Worm (Caenorhabditis elegans): ENCODE measurements around the gene M03C11.3.

The M03C11.3 gene

DNA sequence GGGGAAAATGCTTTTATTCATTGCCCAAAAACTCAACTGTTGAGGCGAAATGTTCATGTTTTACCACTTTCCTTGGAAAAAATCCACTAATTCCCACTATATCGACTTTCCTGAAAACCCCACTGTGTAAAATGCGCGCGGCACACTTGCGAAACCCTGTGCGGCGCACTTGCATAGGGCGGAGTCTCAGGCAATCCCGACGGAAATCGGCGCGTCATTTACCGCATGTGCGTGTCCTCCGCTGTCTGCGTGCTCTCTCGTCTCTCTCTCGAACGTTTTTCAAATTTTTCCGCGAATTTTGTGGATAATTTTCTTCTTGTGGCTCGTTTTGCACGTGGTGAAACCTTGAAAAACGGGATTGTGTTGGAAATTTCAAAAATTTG lies 56.3 kb downstream of the M03C11.3 start, which contains the start of gene atx-2 (continued):
- TF ChIP-seq Y55F3AM.14 (GFP tag; optimal IDR thresholded peaks at IDR 0.05), result peak; percentile 86

DNA sequence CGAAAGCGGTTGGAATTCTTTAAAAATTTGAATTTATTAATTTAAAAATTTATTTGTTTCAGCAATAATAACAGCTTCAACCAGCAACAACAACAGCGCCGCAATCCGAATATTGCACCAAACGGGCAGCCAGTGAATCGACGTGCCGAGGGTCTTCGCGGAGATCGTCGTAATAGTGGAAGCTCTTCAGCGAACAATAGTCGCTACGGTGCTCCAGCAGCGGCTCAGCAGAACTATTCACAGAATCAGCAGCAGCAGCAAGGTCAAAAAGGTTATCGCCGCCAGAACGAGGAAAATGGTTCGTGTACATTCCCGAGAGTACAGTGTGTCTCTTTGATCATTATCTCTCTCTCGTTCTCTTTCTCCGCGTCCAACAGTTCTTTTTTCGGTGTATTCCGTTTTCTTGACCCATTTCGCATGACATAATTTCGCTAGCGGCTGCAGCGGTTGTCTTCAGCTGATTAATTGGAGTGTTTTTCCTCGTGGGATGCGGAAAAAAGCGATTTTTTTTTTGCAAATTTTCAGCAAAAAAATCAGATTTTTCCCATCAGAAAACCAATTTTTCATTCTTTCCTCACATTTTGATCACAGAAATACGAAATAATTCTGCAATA lies 58.2 kb downstream of the M03C11.3 start:
- no peak for TF ChIP-seq ztf-1 (GFP tag; conservative IDR thresholded peaks at IDR 0.05)
- TF ChIP-seq nhr-129 (tag; optimal IDR thresholded peaks at IDR 0.05), result no peak
- no peak for TF ChIP-seq zag-1 (tag; optimal IDR thresholded peaks at IDR 0.05)
- no peak for TF ChIP-seq lsy-2 (tag; optimal IDR thresholded peaks at IDR 0.05)
- no peak for TF ChIP-seq ZK546.5 (tag; optimal IDR thresholded peaks at IDR 0.05)
- TF ChIP-seq ztf-11 (tag; optimal IDR thresholded peaks at IDR 0.05), result no peak
- no peak for TF ChIP-seq sma-3 (GFP tag; optimal IDR thresholded peaks at IDR 0.05)
- no peak for TF ChIP-seq crh-2 (tag; optimal IDR thresholded peaks at IDR 0.05)
- TF ChIP-seq unc-62 (GFP tag; optimal IDR thresholded peaks at IDR 0.05), result no peak
- TF ChIP-seq blmp-1 (tag; optimal IDR thresholded peaks at IDR 0.05; ENCODE audit: insufficient read depth), result no peak
- no peak for TF ChIP-seq elt-1 (tag; optimal IDR thresholded peaks at IDR 0.05)
- no peak for TF ChIP-seq lin-11 (tag; optimal IDR thresholded peaks at IDR 0.05)
- TF ChIP-seq sem-4 (tag; optimal IDR thresholded peaks at IDR 0.05), result no peak
- no peak for TF ChIP-seq lin-39 (tag; optimal IDR thresholded peaks at IDR 0.05)
- no peak for TF ChIP-seq unc-55 (GFP tag; optimal IDR thresholded peaks at IDR 0.05)
- TF ChIP-seq nhr-21 (tag; optimal IDR thresholded peaks at IDR 0.05), result no peak
- TF ChIP-seq ama-1 (optimal IDR thresholded peaks at IDR 0.05), result no peak
- TF ChIP-seq F13H6.1 (tag; optimal IDR thresholded peaks at IDR 0.05), result no peak
- TF ChIP-seq alr-1 (tag; optimal IDR thresholded peaks at IDR 0.05), result no peak
- TF ChIP-seq lin-13 (GFP tag; optimal IDR thresholded peaks at IDR 0.05), result no peak

DNA sequence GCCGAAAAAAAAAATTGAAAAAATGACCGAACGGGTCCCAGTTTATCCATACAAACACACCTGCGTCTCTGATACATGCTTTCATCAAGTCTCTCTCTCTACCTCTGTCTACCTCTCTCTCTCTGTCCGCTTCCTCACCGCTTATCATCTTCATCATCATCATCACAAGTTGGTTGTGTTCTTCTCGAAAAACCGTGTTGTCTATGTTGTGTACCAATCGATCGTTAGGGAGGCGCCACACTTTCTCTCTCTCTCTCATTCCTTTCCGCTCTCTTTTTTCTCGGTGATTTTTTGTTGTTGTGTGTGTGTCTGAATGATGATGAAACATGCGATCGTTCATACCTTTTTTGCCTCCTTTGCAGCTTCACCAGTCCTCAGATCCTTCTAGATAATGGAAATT lies 58.8 kb downstream of the M03C11.3 start:
- no peak for TF ChIP-seq ztf-4 (tag; optimal IDR thresholded peaks at IDR 0.05)
- TF ChIP-seq nhr-129 (tag; optimal IDR thresholded peaks at IDR 0.05), result peak; percentile 77
- no peak for TF ChIP-seq nhr-23 (tag; optimal IDR thresholded peaks at IDR 0.05)
- peak; percentile 64 for TF ChIP-seq fos-1 (tag; optimal IDR thresholded peaks at IDR 0.05)
- no peak for TF ChIP-seq unc-39 (tag; optimal IDR thresholded peaks at IDR 0.05)
- TF ChIP-seq skn-1 (tag; optimal IDR thresholded peaks at IDR 0.05), result peak; percentile 3
- no peak for TF ChIP-seq lin-11 (tag; optimal IDR thresholded peaks at IDR 0.05)
- TF ChIP-seq elt-3 (tag; optimal IDR thresholded peaks at IDR 0.05), result no peak
- no peak for TF ChIP-seq mab-5 (tag; optimal IDR thresholded peaks at IDR 0.05)
- TF ChIP-seq aly-2 (tag; optimal IDR thresholded peaks at IDR 0.05), result no peak
- no peak for TF ChIP-seq ceh-16 (tag; optimal IDR thresholded peaks at IDR 0.05)
- no peak for TF ChIP-seq Y55F3AM.14 (GFP tag; optimal IDR thresholded peaks at IDR 0.05)
- no peak for TF ChIP-seq nhr-10 (tag; optimal IDR thresholded peaks at IDR 0.05)
- no peak for TF ChIP-seq ztf-11 (tag; optimal IDR thresholded peaks at IDR 0.05)
- peak; percentile 68 for TF ChIP-seq nhr-25 (tag; optimal IDR thresholded peaks at IDR 0.05)
- TF ChIP-seq gmeb-1 (tag; optimal IDR thresholded peaks at IDR 0.05), result no peak
- TF ChIP-seq zag-1 (tag; optimal IDR thresholded peaks at IDR 0.05), result no peak
- TF ChIP-seq ztf-1 (GFP tag; conservative IDR thresholded peaks at IDR 0.05), result no peak
- TF ChIP-seq nhr-6 (tag; optimal IDR thresholded peaks at IDR 0.05), result no peak
- no peak for TF ChIP-seq nhr-11 (tag; optimal IDR thresholded peaks at IDR 0.05)
- no peak for TF ChIP-seq ceh-82 (tag; optimal IDR thresholded peaks at IDR 0.05)
- TF ChIP-seq R02D3.7 (tag; optimal IDR thresholded peaks at IDR 0.05), result no peak
- TF ChIP-seq sma-9 (GFP tag; optimal IDR thresholded peaks at IDR 0.05), result peak; percentile 12
- TF ChIP-seq sma-9 (tag; optimal IDR thresholded peaks at IDR 0.05), result no peak
- no peak for TF ChIP-seq mdl-1 (tag; optimal IDR thresholded peaks at IDR 0.05)
- TF ChIP-seq unc-62 (GFP tag; optimal IDR thresholded peaks at IDR 0.05), result no peak
- TF ChIP-seq elt-1 (tag; optimal IDR thresholded peaks at IDR 0.05), result no peak
- TF ChIP-seq lin-39 (tag; optimal IDR thresholded peaks at IDR 0.05), result no peak
- peak; percentile 43 for TF ChIP-seq crh-2 (tag; optimal IDR thresholded peaks at IDR 0.05)
- peak; percentile 40 for TF ChIP-seq C34F6.9 (tag; optimal IDR thresholded peaks at IDR 0.05)
- TF ChIP-seq nhr-77 (tag; optimal IDR thresholded peaks at IDR 0.05), result no peak
- peak; percentile 17 for TF ChIP-seq blmp-1 (tag; optimal IDR thresholded peaks at IDR 0.05; ENCODE audit: insufficient read depth)
- TF ChIP-seq dmd-4 (tag; optimal IDR thresholded peaks at IDR 0.05), result no peak
- TF ChIP-seq ZK546.5 (tag; optimal IDR thresholded peaks at IDR 0.05), result no peak
- peak in 1 of 2 experiments; percentile 53 for TF ChIP-seq lsy-2 (tag; optimal IDR thresholded peaks at IDR 0.05)
- no peak for TF ChIP-seq snpc-4 (tag; optimal IDR thresholded peaks at IDR 0.05)
- no peak for TF ChIP-seq sem-4 (tag; optimal IDR thresholded peaks at IDR 0.05)
- TF ChIP-seq alr-1 (tag; optimal IDR thresholded peaks at IDR 0.05), result no peak
- TF ChIP-seq sma-3 (GFP tag; optimal IDR thresholded peaks at IDR 0.05), result peak; percentile 51
- no peak for TF ChIP-seq unc-55 (GFP tag; optimal IDR thresholded peaks at IDR 0.05)
- peak; percentile 2 for TF ChIP-seq lin-13 (GFP tag; optimal IDR thresholded peaks at IDR 0.05)
- no peak for TF ChIP-seq nhr-12 (tag; optimal IDR thresholded peaks at IDR 0.05)
- no peak for TF ChIP-seq nhr-237 (tag; optimal IDR thresholded peaks at IDR 0.05)
- no peak for TF ChIP-seq egl-27 (tag; optimal IDR thresholded peaks at IDR 0.05)
- TF ChIP-seq F13H6.1 (tag; optimal IDR thresholded peaks at IDR 0.05), result peak; percentile 10
- no peak for TF ChIP-seq peb-1 (tag; optimal IDR thresholded peaks at IDR 0.05)
- peak; percentile 29 for TF ChIP-seq nhr-21 (tag; optimal IDR thresholded peaks at IDR 0.05)
- TF ChIP-seq ama-1 (optimal IDR thresholded peaks at IDR 0.05), result no peak
